Worm (Caenorhabditis elegans) whole organism, late embryonic: ENCODE results near the gene srw-3.

Experiments used
- C08G9.2 ChIP-seq: sonication (generic microtip); optimal IDR thresholded peaks from 2 replicates; lab custom pipeline; 2016; ENCODE audit warnings: mild to moderate bottlenecking, missing genetic modification characterization, moderate library complexity, missing compliant biosample characterization
- F13H6.1 ChIP-seq: sonication (generic microtip); optimal IDR thresholded peaks from 2 replicates; lab custom pipeline; 2016; ENCODE audit warnings: missing genetic modification characterization, missing compliant biosample characterization
- K09A11.1 ChIP-seq: sonication (generic microtip); optimal IDR thresholded peaks from 2 replicates; lab custom pipeline; 2017; ENCODE audit warnings: antibody characterized with exemption, mild to moderate bottlenecking, missing genetic modification characterization, missing compliant biosample characterization; ENCODE audit not compliant: insufficient read depth
- Y22D7AL.16 ChIP-seq: sonication (generic microtip); optimal IDR thresholded peaks from 2 replicates; lab custom pipeline; 2016; ENCODE audit warnings: missing genetic modification characterization, missing compliant biosample characterization
- ahr-1 ChIP-seq: sonication (generic microtip); optimal IDR thresholded peaks from 2 replicates; lab custom pipeline; 2016; ENCODE audit warnings: missing genetic modification characterization, missing compliant biosample characterization
- ceh-18 ChIP-seq: sonication (generic microtip); optimal IDR thresholded peaks from 2 replicates; lab custom pipeline; 2016; ENCODE audit warnings: missing genetic modification characterization, missing compliant biosample characterization
- ceh-19 ChIP-seq: fragments of 200-800 bp; sonication (Bioruptor generic); optimal IDR thresholded peaks from 2 replicates; lab custom pipeline; 2018; ENCODE audit warnings: mild to moderate bottlenecking, missing genetic modification characterization, missing compliant biosample characterization
- ceh-2 ChIP-seq: sonication (generic microtip); optimal IDR thresholded peaks from 2 replicates; lab custom pipeline; 2016; ENCODE audit warnings: missing genotype, missing genetic modification characterization, missing compliant biosample characterization
- ceh-22 ChIP-seq: sonication (generic microtip); optimal IDR thresholded peaks from 2 replicates; lab custom pipeline; 2017; ENCODE audit warnings: missing biosample characterization, missing genetic modification characterization
- ceh-24 ChIP-seq: sonication (generic microtip); optimal IDR thresholded peaks from 2 replicates; lab custom pipeline; 2016; ENCODE audit warnings: mild to moderate bottlenecking, missing genetic modification characterization, missing compliant biosample characterization
- ceh-31 ChIP-seq: sonication (generic microtip); optimal IDR thresholded peaks from 2 replicates; lab custom pipeline; 2016; ENCODE audit warnings: missing genetic modification characterization, missing compliant biosample characterization
- ceh-34 ChIP-seq: sonication (generic microtip); optimal IDR thresholded peaks from 2 replicates; lab custom pipeline; 2016; ENCODE audit warnings: mild to moderate bottlenecking, missing genetic modification characterization, missing compliant biosample characterization
- ceh-45 ChIP-seq: fragments of 200-800 bp; sonication (Bioruptor generic); IDR thresholded peaks from 2 replicates; pipeline ENCODE4 v1.3.6; 2022; ENCODE audit warnings: missing genetic modification reagents, missing genetic modification characterization, missing compliant biosample characterization
- ceh-48 ChIP-seq: sonication (generic microtip); optimal IDR thresholded peaks from 2 replicates; lab custom pipeline; 2016; ENCODE audit warnings: missing genetic modification characterization, inconsistent platforms, missing compliant biosample characterization
- dve-1 ChIP-seq: sonication (generic microtip); optimal IDR thresholded peaks from 2 replicates; lab custom pipeline; 2017; ENCODE audit warnings: antibody characterized with exemption, mild to moderate bottlenecking, missing genetic modification characterization, missing compliant biosample characterization
- ets-4 ChIP-seq: sonication (generic microtip); optimal IDR thresholded peaks from 2 replicates; lab custom pipeline; 2016; ENCODE audit warnings: missing genetic modification characterization, missing compliant biosample characterization
- fkh-6 ChIP-seq: sonication (generic microtip); optimal IDR thresholded peaks from 2 replicates; lab custom pipeline; 2016; ENCODE audit warnings: missing genetic modification characterization, missing compliant biosample characterization
- gmeb-2 ChIP-seq: sonication (generic microtip); optimal IDR thresholded peaks from 2 replicates; lab custom pipeline; 2016; ENCODE audit warnings: missing genetic modification characterization, inconsistent platforms, missing compliant biosample characterization
- hlh-13 ChIP-seq: fragments of 200-800 bp; sonication (Bioruptor generic); optimal IDR thresholded peaks from 2 replicates; lab custom pipeline; 2018; ENCODE audit warnings: mild to moderate bottlenecking, missing genetic modification characterization, missing compliant biosample characterization
- hlh-15 ChIP-seq: sonication (generic microtip); optimal IDR thresholded peaks from 2 replicates; lab custom pipeline; 2016; ENCODE audit warnings: missing genetic modification characterization, missing compliant biosample characterization
- hlh-30 ChIP-seq: sonication (generic microtip); optimal IDR thresholded peaks from 2 replicates; lab custom pipeline; 2017; ENCODE audit warnings: antibody characterized with exemption, missing genetic modification characterization, missing compliant biosample characterization; ENCODE audit not compliant: insufficient read depth
- hlh-6 ChIP-seq: sonication (generic microtip); optimal IDR thresholded peaks from 2 replicates; lab custom pipeline; 2016; ENCODE audit warnings: missing genotype, missing genetic modification characterization, missing compliant biosample characterization
- lin-11 ChIP-seq: fragments of 200-800 bp; sonication (Bioruptor generic); optimal IDR thresholded peaks from 2 replicates; lab custom pipeline; 2018; ENCODE audit warnings: mild to moderate bottlenecking, missing genetic modification characterization, missing compliant biosample characterization
- mec-3 ChIP-seq: sonication (generic microtip); optimal IDR thresholded peaks from 2 replicates; lab custom pipeline; 2016; ENCODE audit warnings: borderline replicate concordance, missing genetic modification characterization, missing compliant biosample characterization
- nfya-1 ChIP-seq: sonication (generic microtip); optimal IDR thresholded peaks from 2 replicates; lab custom pipeline; 2017; ENCODE audit warnings: missing genetic modification characterization, mild to moderate bottlenecking, missing compliant biosample characterization, antibody characterized with exemption, moderate library complexity
- odd-2 ChIP-seq: sonication (generic microtip); optimal IDR thresholded peaks from 2 replicates; lab custom pipeline; 2017; ENCODE audit warnings: antibody characterized with exemption, mild to moderate bottlenecking, missing genetic modification characterization, missing compliant biosample characterization
- pag-3 ChIP-seq: sonication (generic microtip); optimal IDR thresholded peaks from 2 replicates; lab custom pipeline; 2016; ENCODE audit warnings: missing compliant biosample characterization, missing genetic modification characterization, borderline replicate concordance
- pat-9 ChIP-seq: fragments of 200-800 bp; sonication (Bioruptor generic); optimal IDR thresholded peaks from 2 replicates; lab custom pipeline; 2018; ENCODE audit warnings: mild to moderate bottlenecking, missing genetic modification characterization, moderate library complexity, missing compliant biosample characterization
- pax-1 ChIP-seq: fragments of 150-350 bp; optimal IDR thresholded peaks from 2 replicates; lab custom pipeline; 2014; ENCODE audit warnings: missing biosample characterization, missing genetic modification characterization
- pha-4 ChIP-seq: fragments of 150-350 bp; optimal IDR thresholded peaks from 2 replicates; lab custom pipeline; 2018; ENCODE audit warnings: missing biosample characterization, missing genetic modification reagents, missing genetic modification characterization
- pros-1 ChIP-seq: fragments of 150-350 bp; optimal IDR thresholded peaks from 2 replicates; lab custom pipeline; 2014; ENCODE audit warnings: missing biosample characterization, missing genetic modification reagents, missing genetic modification characterization
- ref-2 ChIP-seq: sonication (generic microtip); optimal IDR thresholded peaks from 2 replicates; lab custom pipeline; 2016; ENCODE audit warnings: missing genetic modification characterization, missing compliant biosample characterization
- sdc-2 ChIP-seq: sonication (generic microtip); optimal IDR thresholded peaks from 2 replicates; lab custom pipeline; 2016; ENCODE audit warnings: missing genotype, missing genetic modification characterization, missing compliant biosample characterization
- sox-2 ChIP-seq: fragments of 200-800 bp; sonication (Bioruptor generic); IDR thresholded peaks from 2 replicates; pipeline ENCODE4 v1.3.6; 2022; ENCODE audit warnings: missing genetic modification reagents, missing genetic modification characterization, missing compliant biosample characterization
- tbx-7 ChIP-seq: sonication (generic microtip); optimal IDR thresholded peaks from 2 replicates; lab custom pipeline; 2016; ENCODE audit warnings: missing genotype, missing genetic modification characterization, missing compliant biosample characterization
- ttx-3 ChIP-seq: sonication (generic microtip); optimal IDR thresholded peaks from 2 replicates; lab custom pipeline; 2016; ENCODE audit warnings: missing genetic modification reagents, missing genetic modification characterization, missing compliant biosample characterization
- unc-3 ChIP-seq, 2 experiments: fragments of 200-800 bp in 1 of 2; sonication (Bioruptor generic) in 1 of 2; sonication (generic microtip) in 1 of 2; conservative IDR thresholded peaks in 1 of 2; optimal IDR thresholded peaks in 1 of 2; 2 replicates each; pipeline versions ENCODE4 v1.3.6 to Lab custom; 2016 to 2022; ENCODE audit warnings: missing compliant biosample characterization in 2 of 2, missing genetic modification characterization in 2 of 2, missing genetic modification reagents in 1 of 2
- unc-86 ChIP-seq: sonication (generic microtip); optimal IDR thresholded peaks from 2 replicates; lab custom pipeline; 2016; ENCODE audit warnings: missing genetic modification characterization, missing compliant biosample characterization
- ztf-16 ChIP-seq: sonication (generic microtip); optimal IDR thresholded peaks from 2 replicates; lab custom pipeline; 2017; ENCODE audit warnings: missing genetic modification characterization, missing compliant biosample characterization

Gene srw-3

ce11 chrV:7705316-7705715 lies at the start of gene srw-3:
Gene srw-3 (plus strand): TSS chrV:7705616.
- TF ChIP-seq ceh-22 (tag; lab: Kevin White, UChicago) (no peak), unc-3 (GFP tag; conservative IDR thresholded peaks at IDR 0.05; lab: Robert Waterston, UW) (no peak), unc-3 (tag; optimal IDR thresholded peaks at IDR 0.05; lab: Kevin White, UChicago) (no peak), C08G9.2 (tag; lab: Kevin White, UChicago) (no peak), ceh-24 (tag; lab: Kevin White, UChicago) (no peak), lin-11 (no peak), ceh-45 (GFP tag; lab: Robert Waterston, UW) (no peak), F13H6.1 (tag; lab: Kevin White, UChicago) (no peak), mec-3 (tag; lab: Kevin White, UChicago) (no peak), ceh-34 (tag; lab: Kevin White, UChicago) (no peak), dve-1 (tag; lab: Kevin White, UChicago) (no peak), hlh-13 (GFP tag; lab: Kevin White, UChicago) (no peak), ceh-48 (tag; lab: Kevin White, UChicago) (no peak), pha-4 (no peak), hlh-15 (tag; lab: Kevin White, UChicago) (no peak), ceh-31 (tag; lab: Kevin White, UChicago) (no peak), ztf-16 (tag; lab: Kevin White, UChicago) (no peak), odd-2 (no peak), sdc-2 (tag; lab: Kevin White, UChicago) (no peak), fkh-6 (tag; lab: Kevin White, UChicago) (no peak)
- TF ChIP-seq, all 69 proteins: peak for 0

- TF ChIP-seq ceh-34 (tag; lab: Kevin White, UChicago), result no peak
- TF ChIP-seq pros-1, result no peak
- no peak for TF ChIP-seq tbx-7
- no peak for TF ChIP-seq gmeb-2 (tag; lab: Kevin White, UChicago)
- TF ChIP-seq ztf-16 (tag; lab: Kevin White, UChicago), result no peak
- TF ChIP-seq Y22D7AL.16 (tag; lab: Kevin White, UChicago), result no peak
- TF ChIP-seq pha-4, result no peak
- no peak for TF ChIP-seq sdc-2 (tag; lab: Kevin White, UChicago)
- no peak for TF ChIP-seq dve-1 (tag; lab: Kevin White, UChicago)
- no peak for TF ChIP-seq pat-9 (tag; lab: Kevin White, UChicago)
- no peak for TF ChIP-seq hlh-30 (tag; lab: Kevin White, UChicago)
Measured at ce11 chrV:7667940-7668339, 37.5 kb upstream of the srw-3 start, which contains the start of gene C12D5.5. Gene C12D5.5 (plus strand): TSS chrV:7668240.

- TF ChIP-seq ceh-34 (tag; lab: Kevin White, UChicago), result no peak
- TF ChIP-seq pax-1 (tag; lab: Kevin White, UChicago), result no peak
- no peak for TF ChIP-seq C08G9.2 (tag; lab: Kevin White, UChicago)
- no peak for TF ChIP-seq ceh-31 (tag; lab: Kevin White, UChicago)
- TF ChIP-seq nfya-1, result no peak
- TF ChIP-seq ttx-3, result no peak
- TF ChIP-seq ceh-18, result no peak
- TF ChIP-seq ceh-19, result no peak
- no peak for TF ChIP-seq ahr-1
- TF ChIP-seq ets-4 (tag; lab: Kevin White, UChicago), result no peak
- TF ChIP-seq pat-9 (tag; lab: Kevin White, UChicago), result no peak
- TF ChIP-seq unc-86 (tag; lab: Kevin White, UChicago), result no peak
- no peak for TF ChIP-seq ref-2 (tag; lab: Kevin White, UChicago)
- no peak for TF ChIP-seq pag-3 (tag; lab: Kevin White, UChicago)
- no peak for TF ChIP-seq ceh-2 (tag; lab: Kevin White, UChicago)
Measured at ce11 chrV:7672258-7672657, 33.2 kb upstream of the srw-3 start, which contains the start of gene C12D5.4. Gene C12D5.4 (plus strand): TSS chrV:7672558.

- TF ChIP-seq K09A11.1 (tag; lab: Kevin White, UChicago), result no peak
- TF ChIP-seq ahr-1, result no peak
- TF ChIP-seq hlh-6 (tag; lab: Kevin White, UChicago), result no peak
- TF ChIP-seq sox-2 (GFP tag; lab: Robert Waterston, UW), result no peak
- no peak for TF ChIP-seq ceh-48 (tag; lab: Kevin White, UChicago)
Measured at ce11 chrV:7675904-7676303, 29.5 kb upstream of the srw-3 start, which contains the start of gene C12D5.3. Gene C12D5.3 (plus strand): TSS chrV:7676204.
